Worm (Caenorhabditis elegans): ENCODE data around the gene W09B6.4.

ce11 chrII:1126472-1126871, 14.2 kb downstream of the W09B6.4 start:
- TF ChIP-seq him-1 (tag; optimal IDR thresholded peaks at IDR 0.05) (no peak), dao-5 (tag; optimal IDR thresholded peaks at IDR 0.05) (no peak)
